Worm (Caenorhabditis elegans): ENCODE measurements around the gene F57G9.3.

Gene F57G9.3

ce11 chrII:12438441-12438840 is 28.4 kb upstream of the F57G9.3 start, which contains the start of gene Y57A10C.9:
Gene Y57A10C.9 (minus strand): TSS chrII:12438541.
- TF ChIP-seq jun-1 (tag; optimal IDR thresholded peaks at IDR 0.05) (no peak), zag-1 (tag; optimal IDR thresholded peaks at IDR 0.05) (no peak), pqm-1 (tag; optimal IDR thresholded peaks at IDR 0.05) (no peak), R02D3.7 (tag; optimal IDR thresholded peaks at IDR 0.05) (no peak), nhr-43 (tag; optimal IDR thresholded peaks at IDR 0.05; ENCODE audit: poor library complexity, severe bottlenecking) (no peak), egl-5 (tag; optimal IDR thresholded peaks at IDR 0.05) (no peak), fos-1 (tag; optimal IDR thresholded peaks at IDR 0.05) (no peak), elt-3 (tag; optimal IDR thresholded peaks at IDR 0.05) (no peak), aly-2 (tag; optimal IDR thresholded peaks at IDR 0.05) (no peak), ztf-4 (tag; optimal IDR thresholded peaks at IDR 0.05) (no peak), unc-39 (tag; optimal IDR thresholded peaks at IDR 0.05) (no peak), nhr-11 (tag; optimal IDR thresholded peaks at IDR 0.05) (no peak), ceh-28 (tag; optimal IDR thresholded peaks at IDR 0.05) (no peak), nfya-1 (tag; optimal IDR thresholded peaks at IDR 0.05; ENCODE audit: insufficient read depth) (no peak), mml-1 (tag; optimal IDR thresholded peaks at IDR 0.05) (no peak), sea-2 (GFP tag; optimal IDR thresholded peaks at IDR 0.05) (no peak)

DNA sequence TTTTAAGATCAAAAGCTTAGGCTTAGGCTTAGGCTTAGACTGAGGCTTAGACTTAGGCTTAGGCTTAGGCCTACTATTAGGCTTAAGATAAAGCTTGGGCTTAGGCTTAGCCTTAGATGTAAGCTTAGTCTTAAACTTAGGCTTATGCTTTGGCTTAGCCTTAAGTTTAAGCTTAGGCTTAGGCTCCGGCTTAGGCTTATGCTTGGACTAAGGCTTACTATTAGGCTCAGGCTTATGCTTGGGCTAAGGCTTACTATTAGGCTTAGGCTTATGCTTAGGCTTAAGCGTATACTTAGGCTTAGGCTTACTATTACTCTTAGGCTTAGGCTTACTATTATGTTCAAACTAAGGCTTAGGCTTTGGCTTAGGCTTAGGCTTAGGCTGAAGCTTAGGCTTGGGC is 26.7 kb upstream of the F57G9.3 start:
- no peak for TF ChIP-seq nhr-28 (tag; optimal IDR thresholded peaks at IDR 0.05)
- no peak for TF ChIP-seq unc-62 (GFP tag; optimal IDR thresholded peaks at IDR 0.05)

DNA sequence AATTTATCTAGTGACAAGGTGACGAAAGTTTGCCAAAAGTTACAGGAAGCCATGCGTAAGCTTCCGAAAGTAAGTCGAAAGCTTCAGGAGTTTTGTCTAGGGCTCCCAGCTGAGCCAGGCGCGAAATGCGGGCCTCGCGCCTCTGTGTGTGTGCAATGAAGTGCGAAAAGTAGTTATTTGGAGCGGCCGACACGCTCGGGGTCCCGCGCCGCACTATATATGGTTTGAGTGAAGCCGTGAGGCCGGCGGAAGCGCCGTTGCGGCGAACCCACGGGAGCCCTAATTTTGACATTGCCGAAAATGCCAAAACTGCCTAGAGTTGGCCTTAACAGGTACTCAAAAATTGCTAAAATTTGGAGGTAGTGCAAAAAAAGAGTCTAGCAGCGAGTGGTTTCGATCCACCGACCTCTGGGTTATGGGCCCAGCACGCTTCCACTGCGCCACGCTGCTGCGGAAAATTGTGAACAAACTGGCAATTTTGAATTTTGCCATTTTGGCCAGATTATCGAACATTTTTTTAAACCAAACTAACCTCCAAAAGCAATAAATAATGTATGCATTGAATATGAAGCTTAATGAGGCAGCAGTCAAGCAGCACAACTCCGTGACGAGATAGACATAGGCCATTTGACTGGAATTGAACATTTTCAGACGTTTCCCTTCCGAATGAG is 25.3 kb upstream of the F57G9.3 start:
- TF ChIP-seq nhr-77 (tag; optimal IDR thresholded peaks at IDR 0.05) (no peak), mdl-1 (tag; optimal IDR thresholded peaks at IDR 0.05) (no peak), daf-12 (tag; optimal IDR thresholded peaks at IDR 0.05) (no peak), ceh-16 (tag; optimal IDR thresholded peaks at IDR 0.05) (no peak), egl-5 (tag; optimal IDR thresholded peaks at IDR 0.05) (no peak), hmg-11 (tag; optimal IDR thresholded peaks at IDR 0.05) (no peak), eor-1 (tag; optimal IDR thresholded peaks at IDR 0.05) (no peak), ama-1 (optimal IDR thresholded peaks at IDR 0.05) (no peak), lin-15B (tag; optimal IDR thresholded peaks at IDR 0.05) (no peak), R02D3.7 (tag; optimal IDR thresholded peaks at IDR 0.05) (no peak), lsy-12 (tag; optimal IDR thresholded peaks at IDR 0.05) (no peak), skn-1 (tag; optimal IDR thresholded peaks at IDR 0.05) (no peak), ceh-82 (tag; optimal IDR thresholded peaks at IDR 0.05) (no peak), mml-1 (tag; optimal IDR thresholded peaks at IDR 0.05) (no peak), nhr-11 (tag; optimal IDR thresholded peaks at IDR 0.05) (no peak), ztf-4 (tag; optimal IDR thresholded peaks at IDR 0.05) (no peak), zag-1 (tag; optimal IDR thresholded peaks at IDR 0.05) (no peak), fos-1 (tag; optimal IDR thresholded peaks at IDR 0.05) (no peak)

ce11 chrII:12432356-12432755 is 22.3 kb upstream of the F57G9.3 start, which contains the start of gene dct-12:
Gene dct-12 (minus strand): TSS chrII:12432456.
- TF ChIP-seq tbx-2 (tag; optimal IDR thresholded peaks at IDR 0.05), result no peak
- no peak for TF ChIP-seq nhr-25 (tag; optimal IDR thresholded peaks at IDR 0.05)
- no peak for TF ChIP-seq hmg-11 (tag; optimal IDR thresholded peaks at IDR 0.05)
- TF ChIP-seq egl-27 (tag; optimal IDR thresholded peaks at IDR 0.05), result no peak
- no peak for TF ChIP-seq ztf-11 (tag; optimal IDR thresholded peaks at IDR 0.05)
- no peak for TF ChIP-seq snpc-4 (tag; optimal IDR thresholded peaks at IDR 0.05)
- TF ChIP-seq mdl-1 (tag; optimal IDR thresholded peaks at IDR 0.05), result no peak
- TF ChIP-seq daf-12 (tag; optimal IDR thresholded peaks at IDR 0.05), result no peak
- no peak for TF ChIP-seq ceh-9 (tag; optimal IDR thresholded peaks at IDR 0.05)

DNA sequence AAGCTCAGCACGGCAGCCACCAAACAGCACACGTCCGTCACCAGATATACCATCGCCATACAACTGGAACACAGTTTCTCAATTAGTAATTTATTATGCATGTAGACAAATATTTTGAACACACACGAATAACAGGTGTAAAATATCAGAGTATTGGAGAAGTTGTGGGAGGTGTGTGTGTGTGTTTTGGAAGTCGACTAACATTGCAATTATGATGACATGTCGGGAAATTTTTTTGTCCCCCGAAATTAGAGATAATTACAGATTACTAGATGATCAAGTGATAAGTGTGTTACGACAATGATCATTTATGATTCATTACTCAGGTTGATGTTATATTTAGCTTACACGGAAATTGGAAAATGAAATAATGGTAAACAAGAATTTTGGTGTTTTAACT is 19.7 kb upstream of the F57G9.3 start, which contains the start of gene Y57A10C.8:
Y57A10C.8 (minus strand) TSS at position 101 of the 400 bp plus-strand sequence.
- TF ChIP-seq elt-2 (tag; optimal IDR thresholded peaks at IDR 0.05) (no peak), hmg-11 (tag; optimal IDR thresholded peaks at IDR 0.05) (no peak), nhr-67 (tag; optimal IDR thresholded peaks at IDR 0.05) (no peak), ama-1 (optimal IDR thresholded peaks at IDR 0.05) (no peak), jun-1 (tag; optimal IDR thresholded peaks at IDR 0.05) (no peak), eor-1 (tag; optimal IDR thresholded peaks at IDR 0.05) (no peak), nhr-25 (tag; optimal IDR thresholded peaks at IDR 0.05) (no peak), ceh-28 (tag; optimal IDR thresholded peaks at IDR 0.05) (no peak), ceh-9 (tag; optimal IDR thresholded peaks at IDR 0.05) (no peak), nhr-28 (tag; optimal IDR thresholded peaks at IDR 0.05) (no peak), pha-4 (tag; optimal IDR thresholded peaks at IDR 0.05) (no peak), lin-39 (tag; optimal IDR thresholded peaks at IDR 0.05) (no peak), nhr-12 (tag; optimal IDR thresholded peaks at IDR 0.05) (no peak), egl-5 (tag; optimal IDR thresholded peaks at IDR 0.05) (no peak), zag-1 (tag; optimal IDR thresholded peaks at IDR 0.05) (no peak), nhr-77 (tag; optimal IDR thresholded peaks at IDR 0.05) (no peak), lin-15B (tag; optimal IDR thresholded peaks at IDR 0.05) (no peak), mdl-1 (tag; optimal IDR thresholded peaks at IDR 0.05) (no peak), nhr-11 (tag; optimal IDR thresholded peaks at IDR 0.05) (no peak)

Measured in whole organism, L3 larva.